Fruit fly (Drosophila melanogaster) whole organism, adult: ENCODE data around the gene spidey.
A peak's percentile ranks its signal among the peaks of the same experiment; 100 is the strongest.

ENCODE experiments used
- CG11617 ChIP-seq: fragments of 200-800 bp; sonication (Bioruptor generic); optimal IDR thresholded peaks from 2 replicates; lab custom pipeline; 2017; ENCODE audit warnings: mild to moderate bottlenecking, missing biosample characterization, missing genetic modification reagents, missing genetic modification characterization
- CG12768 ChIP-seq: fragments of 200-800 bp; sonication (Bioruptor generic); optimal IDR thresholded peaks from 2 replicates; lab custom pipeline; 2017; ENCODE audit warnings: missing biosample characterization, missing genetic modification characterization, mild to moderate bottlenecking, moderate library complexity, missing genetic modification reagents
- CG14711 ChIP-seq: fragments of 200-800 bp; sonication (Bioruptor generic); optimal IDR thresholded peaks from 2 replicates; lab custom pipeline; 2018; ENCODE audit warnings: missing biosample characterization, mild to moderate bottlenecking, missing genetic modification characterization, moderate library complexity
- CG1620 ChIP-seq: fragments of 200-800 bp; sonication (Bioruptor generic); optimal IDR thresholded peaks from 2 replicates; lab custom pipeline; 2016; ENCODE audit warnings: missing biosample characterization, missing genetic modification characterization
- CG33017 ChIP-seq: fragments of 200-800 bp; sonication (Bioruptor generic); optimal IDR thresholded peaks from 2 replicates; lab custom pipeline; 2018; ENCODE audit warnings: missing biosample characterization, mild to moderate bottlenecking, missing genetic modification characterization, moderate library complexity
- CG5204 ChIP-seq: fragments of 200-800 bp; sonication (Bioruptor generic); optimal IDR thresholded peaks from 2 replicates; lab custom pipeline; 2016; ENCODE audit warnings: missing biosample characterization, missing genetic modification characterization
- CG7045 ChIP-seq: fragments of 200-800 bp; sonication (Bioruptor generic); optimal IDR thresholded peaks from 2 replicates; lab custom pipeline; 2017; ENCODE audit warnings: missing biosample characterization, mild to moderate bottlenecking, missing genetic modification characterization
- CG7101 ChIP-seq: fragments of 200-800 bp; sonication (Bioruptor generic); optimal IDR thresholded peaks from 2 replicates; lab custom pipeline; 2018; ENCODE audit warnings: missing biosample characterization, mild to moderate bottlenecking, missing genetic modification characterization, moderate library complexity
- Clk ChIP-seq: fragments of 200-800 bp; sonication (Bioruptor generic); optimal IDR thresholded peaks from 2 replicates; lab custom pipeline; 2017; ENCODE audit warnings: missing biosample characterization, missing genetic modification characterization
- Crg-1 ChIP-seq: fragments of 200-800 bp; sonication (Bioruptor generic); optimal IDR thresholded peaks from 2 replicates; lab custom pipeline; 2016; ENCODE audit warnings: missing biosample characterization, missing genetic modification characterization
- Hr96 ChIP-seq: fragments of 200-800 bp; sonication (Bioruptor generic); optimal IDR thresholded peaks from 2 replicates; lab custom pipeline; 2016; ENCODE audit warnings: missing biosample characterization, missing genetic modification characterization
- Mnt ChIP-seq: fragments of 200-800 bp; sonication (Bioruptor generic); optimal IDR thresholded peaks from 2 replicates; lab custom pipeline; 2016; ENCODE audit warnings: missing biosample characterization, mild to moderate bottlenecking, missing genetic modification characterization
- bab1 ChIP-seq: fragments of 200-800 bp; sonication (Bioruptor generic); optimal IDR thresholded peaks from 3 replicates; lab custom pipeline; 2019; ENCODE audit warnings: missing biosample characterization, mild to moderate bottlenecking, missing genetic modification characterization, moderate library complexity
- cic ChIP-seq: fragments of 200-800 bp; sonication (Bioruptor generic); optimal IDR thresholded peaks from 2 replicates; lab custom pipeline; 2017; ENCODE audit warnings: missing biosample characterization, mild to moderate bottlenecking, missing genetic modification characterization, moderate library complexity
- cnc ChIP-seq, 2 experiments: fragments of >200 bp; optimal IDR thresholded peaks; 2 replicates each; lab custom pipeline; 2017
- kay ChIP-seq: fragments of 200-800 bp; sonication (Bioruptor generic); peaks from one replicate; lab custom pipeline; 2016; ENCODE audit warnings: missing biosample characterization, missing genetic modification characterization, borderline replicate concordance
- ovo ChIP-seq: fragments of 200-800 bp; sonication (Bioruptor generic); optimal IDR thresholded peaks from 2 replicates; lab custom pipeline; 2016; ENCODE audit warnings: missing biosample characterization, missing genetic modification characterization
- pad ChIP-seq: fragments of 200-800 bp; sonication (Bioruptor generic); optimal IDR thresholded peaks from 3 replicates; lab custom pipeline; 2017; ENCODE audit warnings: missing biosample characterization, missing genetic modification characterization, mild to moderate bottlenecking, moderate library complexity, missing genetic modification reagents
- tj ChIP-seq: fragments of 200-800 bp; sonication (Bioruptor generic); optimal IDR thresholded peaks from 3 replicates; lab custom pipeline; 2017; ENCODE audit warnings: missing biosample characterization, mild to moderate bottlenecking, missing genetic modification characterization, moderate library complexity
- toe ChIP-seq: fragments of 200-800 bp; sonication (Bioruptor generic); optimal IDR thresholded peaks from 2 replicates; lab custom pipeline; 2016; ENCODE audit warnings: missing biosample characterization, missing genetic modification characterization

spidey gene

DNA sequence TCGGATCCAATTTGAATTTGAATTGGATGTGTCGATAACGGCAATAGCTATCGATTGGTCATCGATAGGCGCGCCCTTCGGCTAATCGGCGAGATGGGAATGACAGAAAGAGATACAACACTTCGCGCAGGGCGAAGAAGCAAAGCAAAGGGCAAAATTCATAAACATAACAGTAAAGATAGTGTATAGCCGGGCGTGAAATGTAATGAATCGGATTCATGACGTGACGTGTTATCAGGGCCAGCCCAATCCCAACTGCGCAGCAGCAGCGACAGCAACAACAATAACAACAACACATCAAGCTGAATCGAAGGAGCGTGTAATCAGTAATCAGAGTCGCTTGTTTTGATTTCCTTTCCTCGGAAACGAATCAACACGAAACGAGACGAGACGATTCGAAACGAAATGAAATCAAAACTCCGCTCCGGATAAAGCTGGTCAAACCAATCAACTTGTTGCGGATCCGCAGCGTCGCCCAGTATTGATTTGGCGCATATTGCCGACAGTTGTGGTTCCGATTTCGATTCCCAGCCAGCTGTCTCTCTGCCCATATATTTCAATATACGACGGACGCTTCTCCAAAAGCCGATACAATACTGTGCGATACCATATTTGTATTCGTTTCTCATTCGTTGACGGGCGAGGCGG, 3.4 kb downstream of the spidey start, which contains the start of gene snz:
Gene snz, plus strand, starts transcription at position 107 of the 648 bp plus-strand sequence.
- peak; percentile 35 for TF ChIP-seq Mnt (GFP tag; lab: Kevin White, UChicago)
- no peak for TF ChIP-seq CG1620
- no peak for TF ChIP-seq CG12768 (GFP tag; lab: Kevin White, UChicago)
- no peak for TF ChIP-seq CG33017 (tag; lab: Kevin White, UChicago)
- TF ChIP-seq tj = peak; percentile 46
- peak; percentile 18 for TF ChIP-seq CG14711 (tag; lab: Kevin White, UChicago)
- peak; percentile 50 for TF ChIP-seq ovo
- TF ChIP-seq CG7101 (tag; lab: Kevin White, UChicago) = peak; percentile 38
- TF ChIP-seq kay (GFP tag; lab: Kevin White, UChicago) = no peak
- no peak for TF ChIP-seq Crg-1 (GFP tag; lab: Kevin White, UChicago)
- TF ChIP-seq bab1 (GFP tag; lab: Kevin White, UChicago) = peak; percentile 11
- TF ChIP-seq cic = peak; percentile 62
- no peak for TF ChIP-seq pad
- peak; percentile 20 for TF ChIP-seq CG11617 (GFP tag; lab: Kevin White, UChicago)
- no peak for TF ChIP-seq Hr96 (GFP tag; lab: Kevin White, UChicago)

DNA sequence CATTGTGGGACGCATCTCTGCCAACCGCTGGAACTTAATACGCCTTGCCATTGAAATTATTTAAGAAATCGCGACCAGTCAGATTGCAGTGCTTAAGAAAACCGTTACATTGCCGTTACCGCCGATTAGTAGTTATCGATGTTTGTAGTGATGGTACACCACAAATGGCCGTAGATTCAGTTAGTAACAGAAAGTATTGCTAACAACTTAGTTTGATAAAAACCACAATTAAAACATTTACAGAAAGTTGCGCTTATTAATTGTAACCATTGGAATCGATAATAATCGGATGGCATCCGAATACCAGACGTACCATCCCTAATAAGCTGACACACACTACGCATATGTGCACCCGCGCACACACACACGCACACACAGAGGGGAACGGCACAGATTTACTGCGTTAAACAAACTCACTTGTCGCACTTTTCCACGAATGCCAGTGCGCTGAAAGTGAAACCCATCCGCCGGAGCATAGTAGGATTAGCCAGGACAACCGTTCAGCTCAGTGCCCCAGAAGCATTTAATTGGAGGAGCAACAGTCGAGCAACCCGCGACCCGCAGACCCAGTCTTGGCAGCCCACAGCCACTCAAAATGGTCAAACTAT, 11.5 kb downstream of the spidey start, which contains the start of the genes hdm and Ykt6:
Gene hdm, minus strand, starts transcription at position 51 of the 608 bp plus-strand sequence.
Gene Ykt6, plus strand, starts transcription at position 329 of the 608 bp plus-strand sequence.
- TF ChIP-seq CG33017 (tag; lab: Kevin White, UChicago) = peak; percentile 42
- peak; percentile 84 for TF ChIP-seq Crg-1 (GFP tag; lab: Kevin White, UChicago)
- no peak for TF ChIP-seq kay (GFP tag; lab: Kevin White, UChicago)
- peak; percentile 91 for TF ChIP-seq bab1 (GFP tag; lab: Kevin White, UChicago)
- TF ChIP-seq CG7045 = no peak
- TF ChIP-seq CG11617 (GFP tag; lab: Kevin White, UChicago) = peak; percentile 77
- peak; percentile 11 for TF ChIP-seq cic
- no peak for TF ChIP-seq Clk (GFP tag; lab: Kevin White, UChicago)
- peak; percentile 86 for TF ChIP-seq toe
- no peak for TF ChIP-seq CG5204 (GFP tag; lab: Kevin White, UChicago)
- TF ChIP-seq ovo = peak; percentile 92
- peak; percentile 72 for TF ChIP-seq tj
- peak; percentile 38 for TF ChIP-seq CG12768 (GFP tag; lab: Kevin White, UChicago)
- peak; percentile 96 for TF ChIP-seq pad
- no peak for TF ChIP-seq Hr96 (GFP tag; lab: Kevin White, UChicago)
- peak; percentile 88 for TF ChIP-seq CG1620
- TF ChIP-seq Mnt (GFP tag; lab: Kevin White, UChicago) = peak; percentile 83
- TF ChIP-seq CG7101 (tag; lab: Kevin White, UChicago) = peak; percentile 84
- TF ChIP-seq cnc (optimal IDR thresholded peaks at IDR 0.05; lab: Kevin White, UChicago) = no peak
- TF ChIP-seq CG14711 (tag; lab: Kevin White, UChicago) = peak; percentile 82

DNA sequence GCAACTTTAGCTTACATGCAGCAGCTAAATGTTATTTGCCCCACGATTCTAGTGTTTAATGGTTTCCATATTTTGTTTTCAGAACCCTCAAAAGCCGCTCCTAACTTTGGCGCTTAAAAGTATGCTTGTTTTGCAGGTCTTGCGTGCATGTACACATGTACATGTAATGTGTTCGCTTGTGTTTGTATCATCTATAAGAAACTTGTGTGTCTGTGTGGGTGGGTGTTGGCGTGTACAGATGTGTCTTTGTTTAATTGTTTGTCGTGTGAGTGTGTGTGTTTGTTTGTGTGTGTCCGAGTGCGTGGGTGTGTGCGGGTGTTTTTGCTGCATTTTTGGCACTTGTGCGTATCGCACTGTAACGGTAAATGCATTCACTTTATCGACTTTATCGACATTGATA, 14.3 kb downstream of the spidey start:
- no peak for TF ChIP-seq ovo
- no peak for TF ChIP-seq CG11617 (GFP tag; lab: Kevin White, UChicago)
- no peak for TF ChIP-seq Clk (GFP tag; lab: Kevin White, UChicago)
- no peak for TF ChIP-seq CG5204 (GFP tag; lab: Kevin White, UChicago)
- no peak for TF ChIP-seq CG33017 (tag; lab: Kevin White, UChicago)
- TF ChIP-seq CG14711 (tag; lab: Kevin White, UChicago) = no peak
- no peak for TF ChIP-seq CG7045
- TF ChIP-seq CG7101 (tag; lab: Kevin White, UChicago) = no peak
- TF ChIP-seq cic = no peak
- no peak for TF ChIP-seq Crg-1 (GFP tag; lab: Kevin White, UChicago)
- no peak for TF ChIP-seq kay (GFP tag; lab: Kevin White, UChicago)
- no peak for TF ChIP-seq bab1 (GFP tag; lab: Kevin White, UChicago)
- TF ChIP-seq Hr96 (GFP tag; lab: Kevin White, UChicago) = no peak
- no peak for TF ChIP-seq pad
- TF ChIP-seq cnc (optimal IDR thresholded peaks at IDR 0.05; lab: Kevin White, UChicago) = no peak
- TF ChIP-seq toe = no peak
- no peak for TF ChIP-seq CG12768 (GFP tag; lab: Kevin White, UChicago)
- no peak for TF ChIP-seq Mnt (GFP tag; lab: Kevin White, UChicago)

DNA sequence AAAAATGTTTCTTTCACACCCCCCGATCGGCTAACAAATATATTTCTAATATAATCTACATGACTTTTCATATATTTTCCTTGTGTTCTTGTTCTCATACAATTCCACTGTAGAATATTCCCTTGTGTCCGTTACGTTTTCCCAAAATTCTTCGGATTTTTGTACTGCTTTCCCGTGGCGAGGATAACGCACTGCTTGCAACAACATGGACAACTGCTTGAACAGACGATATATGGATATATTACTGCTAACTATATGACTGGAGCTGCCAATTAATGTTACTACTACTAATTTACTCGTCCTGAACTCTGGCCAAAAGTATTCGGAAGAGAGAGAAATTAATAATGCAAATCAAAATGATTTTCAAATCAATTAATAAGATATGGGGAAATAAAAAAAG, 16.2 kb downstream of the spidey start:
- no peak for TF ChIP-seq cnc (optimal IDR thresholded peaks at IDR 0.05; lab: Kevin White, UChicago)
- no peak for TF ChIP-seq CG11617 (GFP tag; lab: Kevin White, UChicago)

DNA sequence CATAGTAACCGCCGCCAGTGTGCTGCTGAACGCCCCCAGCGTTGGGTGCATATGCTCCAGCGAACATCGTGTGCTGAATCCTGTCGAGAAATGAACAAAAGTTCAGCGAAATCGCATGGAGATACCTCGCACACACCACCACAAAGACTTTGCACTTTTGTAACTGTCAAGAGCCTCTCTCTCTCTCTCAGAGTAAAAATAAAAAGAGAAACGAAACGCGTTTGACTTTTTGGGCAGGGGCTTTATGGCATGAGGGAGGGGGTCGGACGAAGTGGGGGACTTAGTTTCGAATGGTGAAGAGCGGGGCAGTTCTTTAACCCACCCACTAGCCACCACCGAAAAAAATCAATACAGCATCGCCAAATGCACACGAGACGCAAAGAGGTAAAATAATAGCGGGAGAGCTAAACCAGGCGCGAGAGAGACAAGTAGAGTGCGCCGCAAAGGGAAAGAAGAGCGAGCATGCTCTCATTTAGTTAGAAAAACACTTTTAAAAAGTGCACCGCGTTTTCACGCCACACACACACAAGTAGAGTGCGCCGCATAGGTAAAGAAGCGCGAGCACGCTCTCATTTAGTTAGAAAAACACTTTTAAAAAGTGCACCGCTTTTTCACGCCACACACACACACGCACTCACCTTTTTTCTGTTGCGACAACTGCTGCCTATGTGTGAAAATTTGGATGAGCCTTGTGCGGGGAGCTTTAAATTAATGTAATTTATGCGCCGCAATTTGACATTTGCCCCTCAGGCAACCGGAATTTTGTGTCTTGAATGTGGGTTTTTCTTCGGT, 21.7 kb downstream of the spidey start:
- TF ChIP-seq CG12768 (GFP tag; lab: Kevin White, UChicago) (peak; percentile 6), tj (peak; percentile 8), toe (no peak), CG7101 (tag; lab: Kevin White, UChicago) (peak; percentile 19), pad (peak; percentile 25), bab1 (GFP tag; lab: Kevin White, UChicago) (no peak)
